Fruit fly (Drosophila melanogaster) whole organism, embryonic: Measurements from ENCODE around the gene ND-30.
A peak's percentile ranks its signal among the peaks of the same experiment; 100 is the strongest.

Source experiments
- Aef1 ChIP-seq: fragments of 200-800 bp; sonication (Bioruptor generic); IDR thresholded peaks from 3 replicates; pipeline ENCODE4 v1.3.6; 2022; ENCODE audit warnings: missing biosample characterization, missing genetic modification characterization
- Atf-2 ChIP-seq: fragments of 200-800 bp; sonication (Bioruptor generic); optimal IDR thresholded peaks from 2 replicates; lab custom pipeline; 2016; ENCODE audit warnings: missing biosample characterization, missing genetic modification characterization
- B-H1 ChIP-seq: fragments of 200-800 bp; sonication (Bioruptor generic); IDR thresholded peaks from 3 replicates; pipeline ENCODE4 v1.3.6; 2022; ENCODE audit warnings: missing biosample characterization, missing genetic modification characterization
- Bdp1 ChIP-seq: fragments of 200-800 bp; sonication (Bioruptor generic); optimal IDR thresholded peaks from 3 replicates; lab custom pipeline; 2016; ENCODE audit warnings: missing biosample characterization, missing genetic modification characterization
- CG10979 ChIP-seq: fragments of 200-800 bp; sonication (Bioruptor generic); optimal IDR thresholded peaks from 2 replicates; lab custom pipeline; 2018; ENCODE audit warnings: missing biosample characterization, mild to moderate bottlenecking, missing genetic modification characterization, moderate library complexity
- CG11504 ChIP-seq: fragments of 200-800 bp; sonication (Bioruptor generic); optimal IDR thresholded peaks from 3 replicates; lab custom pipeline; 2019; ENCODE audit warnings: missing biosample characterization, mild to moderate bottlenecking, missing genetic modification characterization, moderate library complexity
- CG13775 ChIP-seq: fragments of 200-800 bp; sonication (Bioruptor generic); optimal IDR thresholded peaks from 3 replicates; lab custom pipeline; 2017; ENCODE audit warnings: missing biosample characterization, mild to moderate bottlenecking, missing genetic modification characterization
- CG14441 ChIP-seq: fragments of 200-800 bp; sonication (Bioruptor generic); IDR thresholded peaks from 2 replicates; pipeline ENCODE4 v1.3.6; 2022; ENCODE audit warnings: missing biosample characterization, missing genetic modification characterization
- CG15011 ChIP-seq: fragments of 200-800 bp; sonication (Bioruptor generic); optimal IDR thresholded peaks from 3 replicates; lab custom pipeline; 2018; ENCODE audit warnings: missing biosample characterization, mild to moderate bottlenecking, missing genetic modification characterization
- CG1529 ChIP-seq: fragments of 200-800 bp; sonication (Bioruptor generic); optimal IDR thresholded peaks from 3 replicates; lab custom pipeline; 2018; ENCODE audit warnings: missing biosample characterization, missing genetic modification characterization
- CG15514 ChIP-seq: fragments of 200-800 bp; sonication (Bioruptor generic); optimal IDR thresholded peaks from 3 replicates; lab custom pipeline; 2017; ENCODE audit warnings: missing biosample characterization, missing genetic modification characterization, mild to moderate bottlenecking, moderate library complexity, missing genetic modification reagents
- CG16813 ChIP-seq: fragments of 200-800 bp; sonication (Bioruptor generic); IDR thresholded peaks from 3 replicates; pipeline ENCODE4 v1.3.6; 2022; ENCODE audit warnings: missing biosample characterization, missing genetic modification characterization; ENCODE audit not compliant: partially characterized antibody
- CG17568 ChIP-seq: fragments of 200-800 bp; sonication (Bioruptor generic); optimal IDR thresholded peaks from 2 replicates; lab custom pipeline; 2018; ENCODE audit warnings: missing biosample characterization, mild to moderate bottlenecking, missing genetic modification characterization, moderate library complexity
- CG2116 ChIP-seq: fragments of 200-800 bp; sonication (Bioruptor generic); optimal IDR thresholded peaks from 3 replicates; lab custom pipeline; 2018; ENCODE audit warnings: missing biosample characterization, mild to moderate bottlenecking, missing genetic modification characterization
- CG2889 ChIP-seq: fragments of 200-800 bp; sonication (Bioruptor generic); IDR thresholded peaks from 3 replicates; pipeline ENCODE4 v1.3.6; 2022; ENCODE audit warnings: missing biosample characterization, missing genetic modification characterization
- CG4617 ChIP-seq: fragments of 200-800 bp; sonication (Bioruptor generic); optimal IDR thresholded peaks from 3 replicates; lab custom pipeline; 2016; ENCODE audit warnings: missing biosample characterization, missing genetic modification characterization, borderline replicate concordance
- CG6854 ChIP-seq: fragments of 200-800 bp; sonication (Bioruptor generic); optimal IDR thresholded peaks from 3 replicates; lab custom pipeline; 2017; ENCODE audit warnings: missing biosample characterization, mild to moderate bottlenecking, missing genetic modification characterization
- CG7556 ChIP-seq: fragments of 200-800 bp; sonication (Bioruptor generic); optimal IDR thresholded peaks from 2 replicates; lab custom pipeline; 2017; ENCODE audit warnings: missing biosample characterization, mild to moderate bottlenecking, missing genetic modification characterization
- CG7963 ChIP-seq: fragments of 200-800 bp; sonication (Bioruptor generic); IDR thresholded peaks from 3 replicates; pipeline ENCODE4 v1.3.6; 2022; ENCODE audit warnings: missing biosample characterization, missing genetic modification characterization; ENCODE audit not compliant: partially characterized antibody
- Dad ChIP-seq: fragments of 200-800 bp; sonication (Bioruptor generic); optimal IDR thresholded peaks from 3 replicates; lab custom pipeline; 2016; ENCODE audit warnings: missing biosample characterization, missing genetic modification characterization
- Deaf1 ChIP-seq: fragments of 200-800 bp; optimal IDR thresholded peaks from 3 replicates; lab custom pipeline; 2019; ENCODE audit warnings: missing biosample characterization, mild to moderate bottlenecking, missing genetic modification characterization, moderate library complexity
- Dfd ChIP-seq, 2 experiments: fragments of >200 bp; optimal IDR thresholded peaks; 2 replicates each; lab custom pipeline; 2017; ENCODE audit warnings: missing biosample characterization in 2 of 2, missing genetic modification characterization in 2 of 2
- Dp ChIP-seq: fragments of 200-800 bp; sonication (Bioruptor generic); optimal IDR thresholded peaks from 2 replicates; lab custom pipeline; 2018; ENCODE audit warnings: missing biosample characterization, mild to moderate bottlenecking, missing genetic modification characterization, moderate library complexity
- Dref ChIP-seq: fragments of 200-800 bp; sonication (Bioruptor generic); IDR thresholded peaks from 2 replicates; pipeline ENCODE4 v1.3.6; 2022; ENCODE audit warnings: missing biosample characterization, missing genetic modification characterization
- HLH54F ChIP-seq: fragments of 200-800 bp; sonication (Bioruptor generic); optimal IDR thresholded peaks from 3 replicates; lab custom pipeline; 2016; ENCODE audit warnings: missing biosample characterization, missing genetic modification characterization
- Lpt ChIP-seq: fragments of >200 bp; optimal IDR thresholded peaks from 2 replicates; lab custom pipeline; 2018; ENCODE audit warnings: missing biosample characterization, missing genetic modification characterization
- Myb ChIP-seq: fragments of 200-800 bp; sonication (Bioruptor generic); optimal IDR thresholded peaks from 2 replicates; lab custom pipeline; 2016; ENCODE audit warnings: missing biosample characterization, missing genetic modification characterization
- Nf-YA ChIP-seq: fragments of 200-800 bp; sonication (Bioruptor generic); IDR thresholded peaks from 2 replicates; pipeline ENCODE4 v1.3.6; 2022; ENCODE audit warnings: missing biosample characterization, missing genetic modification characterization
- Opbp ChIP-seq: fragments of 200-800 bp; sonication (Bioruptor generic); IDR thresholded peaks from 3 replicates; pipeline ENCODE4 v1.3.6; 2022; ENCODE audit warnings: missing biosample characterization, missing genetic modification characterization; ENCODE audit not compliant: partially characterized antibody
- Scr ChIP-seq: fragments of 200-800 bp; sonication (Bioruptor generic); IDR thresholded peaks from 2 replicates; pipeline ENCODE4 v1.3.6; 2022; ENCODE audit warnings: missing biosample characterization, missing genetic modification characterization; ENCODE audit not compliant: partially characterized antibody
- abd-A ChIP-seq: fragments of 200-800 bp; sonication (Bioruptor generic); optimal IDR thresholded peaks from 3 replicates; lab custom pipeline; 2019; ENCODE audit warnings: missing biosample characterization, mild to moderate bottlenecking, missing genetic modification characterization, moderate library complexity
- al ChIP-seq: fragments of 200-800 bp; sonication (Bioruptor generic); IDR thresholded peaks from 2 replicates; pipeline ENCODE4 v1.3.6; 2022; ENCODE audit warnings: missing biosample characterization, missing genetic modification characterization
- bcd ChIP-seq: fragments of 200-800 bp; sonication (Bioruptor generic); optimal IDR thresholded peaks from 2 replicates; lab custom pipeline; 2017; ENCODE audit warnings: missing biosample characterization, mild to moderate bottlenecking, missing genetic modification characterization
- dmrt99B ChIP-seq: fragments of 200-800 bp; sonication (Bioruptor generic); optimal IDR thresholded peaks from 2 replicates; lab custom pipeline; 2018; ENCODE audit warnings: missing biosample characterization, mild to moderate bottlenecking, missing genetic modification characterization, moderate library complexity
- dpn ChIP-seq, 2 experiments: fragments of 200-800 bp; sonication (Bioruptor generic); optimal IDR thresholded peaks; 3 replicates each; lab custom pipeline; 2016; ENCODE audit warnings: missing biosample characterization in 2 of 2, missing genetic modification characterization in 2 of 2
- emc ChIP-seq: fragments of 200-800 bp; sonication (Bioruptor generic); optimal IDR thresholded peaks from 2 replicates; lab custom pipeline; 2016; ENCODE audit warnings: missing biosample characterization, missing genetic modification characterization
- exex ChIP-seq: fragments of 200-800 bp; sonication (Bioruptor generic); optimal IDR thresholded peaks from 4 replicates; lab custom pipeline; 2018; ENCODE audit warnings: missing biosample characterization, mild to moderate bottlenecking, missing genetic modification characterization, moderate library complexity
- fd64A ChIP-seq: fragments of 200-800 bp; sonication (Bioruptor generic); optimal IDR thresholded peaks from 3 replicates; lab custom pipeline; 2018; ENCODE audit warnings: missing biosample characterization, mild to moderate bottlenecking, missing genetic modification characterization
- fd96Cb ChIP-seq: fragments of 200-800 bp; sonication (Bioruptor generic); optimal IDR thresholded peaks from 2 replicates; lab custom pipeline; 2018; ENCODE audit warnings: missing biosample characterization, mild to moderate bottlenecking, missing genetic modification characterization, moderate library complexity
- luna ChIP-seq: fragments of 200-800 bp; sonication (Bioruptor generic); optimal IDR thresholded peaks from 2 replicates; lab custom pipeline; 2016; ENCODE audit warnings: missing biosample characterization, missing genetic modification characterization
- maf-S ChIP-seq: fragments of 200-800 bp; sonication (Bioruptor generic); optimal IDR thresholded peaks from 2 replicates; lab custom pipeline; 2016; ENCODE audit warnings: missing biosample characterization, missing genetic modification characterization
- mld ChIP-seq: fragments of 200-800 bp; sonication (Bioruptor generic); IDR thresholded peaks from 3 replicates; pipeline ENCODE4 v1.3.6; 2022; ENCODE audit warnings: missing biosample characterization, missing genetic modification characterization; ENCODE audit not compliant: partially characterized antibody
- nom ChIP-seq: fragments of 200-800 bp; sonication (Bioruptor generic); optimal IDR thresholded peaks from 2 replicates; lab custom pipeline; 2017; ENCODE audit warnings: missing biosample characterization, missing genetic modification characterization, mild to moderate bottlenecking, moderate library complexity, missing genetic modification reagents
- onecut ChIP-seq: fragments of 200-800 bp; sonication (Bioruptor generic); IDR thresholded peaks from 2 replicates; pipeline ENCODE4 v1.3.6; 2022; ENCODE audit warnings: missing biosample characterization, missing genetic modification characterization
- pros ChIP-seq: fragments of 200-800 bp; sonication (Bioruptor generic); optimal IDR thresholded peaks from 3 replicates; lab custom pipeline; 2019; ENCODE audit warnings: missing biosample characterization, mild to moderate bottlenecking, missing genetic modification characterization, moderate library complexity
- repo ChIP-seq: fragments of 200-800 bp; sonication (Bioruptor generic); optimal IDR thresholded peaks from 2 replicates; lab custom pipeline; 2016; ENCODE audit warnings: missing biosample characterization, missing genetic modification characterization
- vnd ChIP-seq: fragments of 200-800 bp; sonication (Bioruptor generic); IDR thresholded peaks from 3 replicates; pipeline ENCODE4 v1.3.6; 2022; ENCODE audit warnings: missing biosample characterization, missing genetic modification characterization; ENCODE audit not compliant: partially characterized antibody
- zen2 ChIP-seq: fragments of 200-800 bp; sonication (Bioruptor generic); IDR thresholded peaks from 3 replicates; pipeline ENCODE4 v1.3.6; 2022; ENCODE audit warnings: missing biosample characterization, missing genetic modification characterization; ENCODE audit not compliant: partially characterized antibody

ND-30 gene

dm6 chr3L:3192333-3192894 lies 33.0 kb upstream of the ND-30 start, which contains the start of gene CG14965 (continued):
- no peak for TF ChIP-seq Aef1 (GFP tag; lab: Robert Waterston, UW)
- no peak for TF ChIP-seq abd-A (tag; lab: Kevin White, UChicago)
- TF ChIP-seq Bdp1 (GFP tag; lab: Kevin White, UChicago): no peak
- TF ChIP-seq CG15011 (GFP tag; lab: Kevin White, UChicago): no peak
- peak; percentile 90 for TF ChIP-seq CG16813 (GFP tag; lab: Robert Waterston, UW)
- peak; percentile 56; the same call in 1 of the 3 replicates for TF ChIP-seq zen2 (GFP tag; lab: Robert Waterston, UW)
- peak; percentile 94 for TF ChIP-seq Myb (GFP tag; lab: Kevin White, UChicago)
- TF ChIP-seq emc: no peak
- TF ChIP-seq Nf-YA (GFP tag; lab: Robert Waterston, UW): no peak
- TF ChIP-seq HLH54F (GFP tag; lab: Kevin White, UChicago): no peak
- no peak for TF ChIP-seq maf-S (GFP tag; lab: Kevin White, UChicago)
- no peak for TF ChIP-seq Lpt (GFP tag; lab: Kevin White, UChicago)
- no peak for TF ChIP-seq CG1529 (GFP tag; lab: Kevin White, UChicago)
- no peak for TF ChIP-seq bcd (GFP tag; lab: Kevin White, UChicago)
- no peak for TF ChIP-seq Atf-2 (GFP tag; lab: Kevin White, UChicago)
- TF ChIP-seq exex (tag; lab: Kevin White, UChicago): no peak
- peak; percentile 72 for TF ChIP-seq CG7963 (GFP tag; lab: Robert Waterston, UW)
- peak; percentile 75; the same call in 2 of the 3 replicates for TF ChIP-seq mld (GFP tag; lab: Robert Waterston, UW)
- TF ChIP-seq fd64A (GFP tag; lab: Kevin White, UChicago): no peak
- no peak for TF ChIP-seq al (GFP tag; lab: Robert Waterston, UW)
- peak; percentile 94 for TF ChIP-seq Scr (GFP tag; lab: Robert Waterston, UW)
- no peak for TF ChIP-seq CG17568 (GFP tag; lab: Kevin White, UChicago)
- TF ChIP-seq vnd: peak; percentile 87
- TF ChIP-seq Dref (GFP tag; lab: Robert Waterston, UW): peak; percentile 84
- TF ChIP-seq luna (GFP tag; lab: Kevin White, UChicago): no peak
- TF ChIP-seq B-H1 (GFP tag; lab: Robert Waterston, UW): no peak
- no peak for TF ChIP-seq nom
- TF ChIP-seq CG14441: peak; percentile 36; the same call in 1 of the 2 replicates
- TF ChIP-seq Dp (GFP tag; lab: Kevin White, UChicago): peak; percentile 81
- TF ChIP-seq CG2116 (GFP tag; lab: Kevin White, UChicago): peak; percentile 80
- TF ChIP-seq, all 482 proteins: peak for 49

dm6 chr3L:3189647-3190046 lies 30.3 kb upstream of the ND-30 start, which contains the start of the genes CG42525 and CG14958:
Gene CG42525 (minus strand): TSS chr3L:3189747.
Gene CG14958 (plus strand): TSS chr3L:3189978.
- TF ChIP-seq onecut (no peak), CG11504 (no peak), CG13775 (GFP tag; lab: Kevin White, UChicago) (no peak), Atf-2 (GFP tag; lab: Kevin White, UChicago) (no peak), repo (GFP tag; lab: Kevin White, UChicago) (no peak), CG4617 (GFP tag; lab: Kevin White, UChicago) (no peak), dpn (GFP tag; optimal IDR thresholded peaks at IDR 0.05; lab: Kevin White, UChicago) (no peak), CG2889 (GFP tag; lab: Robert Waterston, UW) (no peak), Dfd (GFP tag; optimal IDR thresholded peaks at IDR 0.05; lab: Kevin White, UChicago) (no peak), fd96Cb (no peak), CG6854 (GFP tag; lab: Kevin White, UChicago) (no peak), CG7556 (GFP tag; lab: Kevin White, UChicago) (no peak), CG10979 (tag; lab: Kevin White, UChicago) (no peak), zen2 (GFP tag; lab: Robert Waterston, UW) (no peak), dmrt99B (tag; lab: Kevin White, UChicago) (no peak), CG15514 (GFP tag; lab: Kevin White, UChicago) (no peak), Dad (no peak), pros (GFP tag; lab: Kevin White, UChicago) (no peak), Opbp (GFP tag; lab: Robert Waterston, UW) (no peak), Deaf1 (tag; lab: Kevin White, UChicago) (no peak)
